Worm (Caenorhabditis elegans) whole organism, young adult: ENCODE results near the gene F39F10.2.

Experiments
- T26A5.8 ChIP-seq: sonication (generic microtip); optimal IDR thresholded peaks from 2 replicates; lab custom pipeline; 2016; ENCODE audit warnings: missing genetic modification characterization, missing compliant biosample characterization
- athp-1 ChIP-seq: sonication (generic microtip); optimal IDR thresholded peaks from 2 replicates; lab custom pipeline; 2017; ENCODE audit warnings: mild to moderate bottlenecking, missing genetic modification characterization, missing compliant biosample characterization
- egrh-3 ChIP-seq: fragments of 200-800 bp; sonication (Bioruptor generic); IDR thresholded peaks from 2 replicates; pipeline ENCODE4 v1.3.6; 2022; ENCODE audit warnings: missing genetic modification reagents, missing genetic modification characterization, missing compliant biosample characterization
- pha-4 ChIP-seq: fragments of 150-350 bp; sonication (generic microtip); optimal IDR thresholded peaks from 2 replicates; lab custom pipeline; 2014; ENCODE audit warnings: missing biosample characterization, missing genetic modification reagents, missing genetic modification characterization
- rpc-1 ChIP-seq, 2 experiments: fragments of 150-350 bp in 1 of 2; sonication (generic microtip) in 1 of 2; optimal IDR thresholded peaks; 2 replicates each; lab custom pipeline; 2014 to 2018; ENCODE audit warnings: missing biosample characterization in 1 of 2, missing genetic modification characterization in 1 of 2, missing genetic modification reagents in 1 of 2, missing genotype in 1 of 2
- sdz-38 ChIP-seq: sonication (generic microtip); optimal IDR thresholded peaks from 2 replicates; lab custom pipeline; 2016; ENCODE audit warnings: missing genotype, missing genetic modification characterization, missing compliant biosample characterization
- unc-130 ChIP-seq: sonication (generic microtip); optimal IDR thresholded peaks from 2 replicates; lab custom pipeline; 2016; ENCODE audit warnings: missing genetic modification reagents, missing genetic modification characterization, missing compliant biosample characterization

- TF ChIP-seq sdz-38 (tag; lab: Kevin White, UChicago) = no peak
- peak; percentile 81 for TF ChIP-seq pha-4
- peak; percentile 67 for TF ChIP-seq egrh-3 (GFP tag; lab: Robert Waterston, UW)
- TF ChIP-seq unc-130 = no peak
- TF ChIP-seq T26A5.8 (tag; lab: Kevin White, UChicago) = peak; percentile 16
- TF ChIP-seq athp-1 = peak; percentile 79
- TF ChIP-seq rpc-1 (optimal IDR thresholded peaks at IDR 0.05; lab: Kevin White, UChicago) = peak; percentile 34
- TF ChIP-seq rpc-1 (tag; optimal IDR thresholded peaks at IDR 0.05; lab: Kevin White, UChicago) = no peak
These were observed 35.1 kb downstream of the F39F10.2 start for ce11 chrX:16929560-16930332.
